Worm (Caenorhabditis elegans) whole organism, late embryonic: ENCODE results near the gene T05H10.8.

Experiments
- C08G9.2 ChIP-seq: sonication (generic microtip); optimal IDR thresholded peaks from 2 replicates; lab custom pipeline; 2016; ENCODE audit warnings: mild to moderate bottlenecking, missing genetic modification characterization, moderate library complexity, missing compliant biosample characterization
- C38D4.7 ChIP-seq: fragments of 200-800 bp; sonication (Bioruptor generic); optimal IDR thresholded peaks from 2 replicates; lab custom pipeline; 2018; ENCODE audit warnings: mild to moderate bottlenecking, missing genetic modification characterization, moderate library complexity, missing compliant biosample characterization
- F13H6.1 ChIP-seq: sonication (generic microtip); optimal IDR thresholded peaks from 2 replicates; lab custom pipeline; 2016; ENCODE audit warnings: missing genetic modification characterization, missing compliant biosample characterization
- K02D7.2 ChIP-seq: sonication (generic microtip); optimal IDR thresholded peaks from 2 replicates; lab custom pipeline; 2017; ENCODE audit warnings: mild to moderate bottlenecking, missing genetic modification characterization, missing compliant biosample characterization
- ahr-1 ChIP-seq: sonication (generic microtip); optimal IDR thresholded peaks from 2 replicates; lab custom pipeline; 2016; ENCODE audit warnings: missing genetic modification characterization, missing compliant biosample characterization
- ceh-19 ChIP-seq: fragments of 200-800 bp; sonication (Bioruptor generic); optimal IDR thresholded peaks from 2 replicates; lab custom pipeline; 2018; ENCODE audit warnings: mild to moderate bottlenecking, missing genetic modification characterization, missing compliant biosample characterization
- ceh-2 ChIP-seq: sonication (generic microtip); optimal IDR thresholded peaks from 2 replicates; lab custom pipeline; 2016; ENCODE audit warnings: missing genotype, missing genetic modification characterization, missing compliant biosample characterization
- ceh-24 ChIP-seq: sonication (generic microtip); optimal IDR thresholded peaks from 2 replicates; lab custom pipeline; 2016; ENCODE audit warnings: mild to moderate bottlenecking, missing genetic modification characterization, missing compliant biosample characterization
- ceh-30 ChIP-seq: fragments of 150-350 bp; optimal IDR thresholded peaks from 2 replicates; lab custom pipeline; 2014; ENCODE audit warnings: missing biosample characterization, missing genetic modification characterization
- ceh-31 ChIP-seq: sonication (generic microtip); optimal IDR thresholded peaks from 2 replicates; lab custom pipeline; 2016; ENCODE audit warnings: missing genetic modification characterization, missing compliant biosample characterization
- ceh-45 ChIP-seq: fragments of 200-800 bp; sonication (Bioruptor generic); IDR thresholded peaks from 2 replicates; pipeline ENCODE4 v1.3.6; 2022; ENCODE audit warnings: missing genetic modification reagents, missing genetic modification characterization, missing compliant biosample characterization
- ceh-48 ChIP-seq: sonication (generic microtip); optimal IDR thresholded peaks from 2 replicates; lab custom pipeline; 2016; ENCODE audit warnings: missing genetic modification characterization, inconsistent platforms, missing compliant biosample characterization
- ceh-6 ChIP-seq: fragments of 200-800 bp; sonication (Bioruptor generic); optimal IDR thresholded peaks from 2 replicates; lab custom pipeline; 2018; ENCODE audit warnings: mild to moderate bottlenecking, missing genetic modification characterization, missing compliant biosample characterization
- ceh-9 ChIP-seq: sonication (generic microtip); optimal IDR thresholded peaks from 2 replicates; lab custom pipeline; 2016; ENCODE audit warnings: mild to moderate bottlenecking, missing genetic modification characterization, inconsistent platforms, missing compliant biosample characterization
- che-1 ChIP-seq: sonication (generic microtip); optimal IDR thresholded peaks from 2 replicates; lab custom pipeline; 2016; ENCODE audit warnings: mild to moderate bottlenecking, missing genetic modification characterization, missing compliant biosample characterization
- dmd-4 ChIP-seq: sonication (generic microtip); optimal IDR thresholded peaks from 2 replicates; lab custom pipeline; 2016; ENCODE audit warnings: borderline replicate concordance, missing genetic modification characterization, missing compliant biosample characterization
- dve-1 ChIP-seq: sonication (generic microtip); optimal IDR thresholded peaks from 2 replicates; lab custom pipeline; 2017; ENCODE audit warnings: antibody characterized with exemption, mild to moderate bottlenecking, missing genetic modification characterization, missing compliant biosample characterization
- elt-2 ChIP-seq: sonication (generic microtip); optimal IDR thresholded peaks from 2 replicates; lab custom pipeline; 2016; ENCODE audit warnings: missing genetic modification reagents, missing genetic modification characterization, missing compliant biosample characterization
- elt-4 ChIP-seq: sonication (generic microtip); optimal IDR thresholded peaks from 2 replicates; lab custom pipeline; 2016; ENCODE audit warnings: missing genetic modification characterization, missing compliant biosample characterization
- ets-4 ChIP-seq: sonication (generic microtip); optimal IDR thresholded peaks from 2 replicates; lab custom pipeline; 2016; ENCODE audit warnings: missing genetic modification characterization, missing compliant biosample characterization
- fkh-10 ChIP-seq: fragments of 150-350 bp; optimal IDR thresholded peaks from 2 replicates; lab custom pipeline; 2014; ENCODE audit warnings: missing biosample characterization, missing genetic modification reagents, missing genetic modification characterization
- fkh-6 ChIP-seq: sonication (generic microtip); optimal IDR thresholded peaks from 2 replicates; lab custom pipeline; 2016; ENCODE audit warnings: missing genetic modification characterization, missing compliant biosample characterization
- gmeb-2 ChIP-seq: sonication (generic microtip); optimal IDR thresholded peaks from 2 replicates; lab custom pipeline; 2016; ENCODE audit warnings: missing genetic modification characterization, inconsistent platforms, missing compliant biosample characterization
- hlh-30 ChIP-seq: sonication (generic microtip); optimal IDR thresholded peaks from 2 replicates; lab custom pipeline; 2017; ENCODE audit warnings: antibody characterized with exemption, missing genetic modification characterization, missing compliant biosample characterization; ENCODE audit not compliant: insufficient read depth
- hlh-6 ChIP-seq: sonication (generic microtip); optimal IDR thresholded peaks from 2 replicates; lab custom pipeline; 2016; ENCODE audit warnings: missing genotype, missing genetic modification characterization, missing compliant biosample characterization
- lim-6 ChIP-seq: sonication (generic microtip); optimal IDR thresholded peaks from 2 replicates; lab custom pipeline; 2016; ENCODE audit warnings: missing genetic modification characterization, missing compliant biosample characterization
- lin-11 ChIP-seq: fragments of 200-800 bp; sonication (Bioruptor generic); optimal IDR thresholded peaks from 2 replicates; lab custom pipeline; 2018; ENCODE audit warnings: mild to moderate bottlenecking, missing genetic modification characterization, missing compliant biosample characterization
- madf-2 ChIP-seq: sonication (generic microtip); optimal IDR thresholded peaks from 2 replicates; lab custom pipeline; 2017; ENCODE audit warnings: missing genetic modification characterization, missing compliant biosample characterization
- mec-3 ChIP-seq: sonication (generic microtip); optimal IDR thresholded peaks from 2 replicates; lab custom pipeline; 2016; ENCODE audit warnings: borderline replicate concordance, missing genetic modification characterization, missing compliant biosample characterization
- nhr-11 ChIP-seq: fragments of 150-350 bp; optimal IDR thresholded peaks from 2 replicates; lab custom pipeline; 2014; ENCODE audit warnings: missing biosample characterization, missing genetic modification characterization
- nhr-232 ChIP-seq: sonication (generic microtip); optimal IDR thresholded peaks from 2 replicates; lab custom pipeline; 2016; ENCODE audit warnings: missing genetic modification characterization, missing compliant biosample characterization
- npax-4 ChIP-seq: sonication (generic microtip); optimal IDR thresholded peaks from 2 replicates; lab custom pipeline; 2016; ENCODE audit warnings: missing genetic modification characterization, missing compliant biosample characterization
- odd-2 ChIP-seq: sonication (generic microtip); optimal IDR thresholded peaks from 2 replicates; lab custom pipeline; 2017; ENCODE audit warnings: antibody characterized with exemption, mild to moderate bottlenecking, missing genetic modification characterization, missing compliant biosample characterization
- pax-1 ChIP-seq: fragments of 150-350 bp; optimal IDR thresholded peaks from 2 replicates; lab custom pipeline; 2014; ENCODE audit warnings: missing biosample characterization, missing genetic modification characterization
- ref-2 ChIP-seq: sonication (generic microtip); optimal IDR thresholded peaks from 2 replicates; lab custom pipeline; 2016; ENCODE audit warnings: missing genetic modification characterization, missing compliant biosample characterization
- sdc-2 ChIP-seq: sonication (generic microtip); optimal IDR thresholded peaks from 2 replicates; lab custom pipeline; 2016; ENCODE audit warnings: missing genotype, missing genetic modification characterization, missing compliant biosample characterization
- sox-2 ChIP-seq: fragments of 200-800 bp; sonication (Bioruptor generic); IDR thresholded peaks from 2 replicates; pipeline ENCODE4 v1.3.6; 2022; ENCODE audit warnings: missing genetic modification reagents, missing genetic modification characterization, missing compliant biosample characterization
- unc-3 ChIP-seq, 2 experiments: fragments of 200-800 bp in 1 of 2; sonication (Bioruptor generic) in 1 of 2; sonication (generic microtip) in 1 of 2; conservative IDR thresholded peaks in 1 of 2; optimal IDR thresholded peaks in 1 of 2; 2 replicates each; pipeline versions ENCODE4 v1.3.6 to Lab custom; 2016 to 2022; ENCODE audit warnings: missing compliant biosample characterization in 2 of 2, missing genetic modification characterization in 2 of 2, missing genetic modification reagents in 1 of 2
- unc-86 ChIP-seq: sonication (generic microtip); optimal IDR thresholded peaks from 2 replicates; lab custom pipeline; 2016; ENCODE audit warnings: missing genetic modification characterization, missing compliant biosample characterization
- ztf-16 ChIP-seq: sonication (generic microtip); optimal IDR thresholded peaks from 2 replicates; lab custom pipeline; 2017; ENCODE audit warnings: missing genetic modification characterization, missing compliant biosample characterization

The T05H10.8 gene

ce11 chrII:8032657-8033056 is 26.2 kb upstream of the T05H10.8 start, which contains the start of gene nrf-6:
nrf-6 (minus strand) TSS chrII:8032708.
- TF ChIP-seq C08G9.2 (tag; lab: Kevin White, UChicago) (no peak), elt-2 (tag; lab: Kevin White, UChicago) (peak; percentile 80)

- TF ChIP-seq ceh-9 (no peak), npax-4 (tag; lab: Kevin White, UChicago) (no peak), dmd-4 (no peak), unc-86 (no peak), K02D7.2 (no peak), ceh-31 (tag; lab: Kevin White, UChicago) (no peak), ceh-6 (GFP tag; lab: Kevin White, UChicago) (no peak), F13H6.1 (tag; lab: Kevin White, UChicago) (no peak), ets-4 (tag; lab: Kevin White, UChicago) (no peak), fkh-10 (GFP tag; lab: Kevin White, UChicago) (no peak), fkh-6 (no peak), ref-2 (tag; lab: Kevin White, UChicago) (no peak), madf-2 (tag; lab: Kevin White, UChicago) (no peak), che-1 (tag; lab: Kevin White, UChicago) (no peak), ceh-30 (tag; lab: Kevin White, UChicago) (no peak), C38D4.7 (GFP tag; lab: Kevin White, UChicago) (no peak), sdc-2 (no peak), lin-11 (tag; lab: Kevin White, UChicago) (no peak)
- TF ChIP-seq, all 69 proteins: peak for 0
These were observed 24.9 kb upstream of the T05H10.8 start for ce11 chrII:8034008-8034407.

DNA sequence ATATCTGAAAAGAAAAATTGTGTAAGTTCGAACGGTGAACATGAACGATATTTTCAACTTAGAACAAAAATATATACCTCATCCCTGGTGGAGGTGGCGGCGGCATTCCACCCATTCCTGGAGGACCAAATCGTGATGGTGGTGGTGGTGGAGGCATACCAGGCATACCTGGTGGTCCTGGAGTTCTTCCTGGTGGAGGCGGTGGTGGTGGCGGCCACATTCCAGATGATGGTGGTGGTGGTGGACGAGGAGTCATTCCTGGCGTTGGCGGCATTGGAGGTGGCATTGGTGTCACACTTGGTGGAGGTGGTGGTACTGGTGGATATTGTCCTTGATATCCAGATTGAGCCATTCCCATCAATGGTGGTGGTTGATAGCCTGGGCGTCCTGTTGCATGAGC is 24.3 kb upstream of the T05H10.8 start:
- TF ChIP-seq ceh-2 (tag; lab: Kevin White, UChicago) (no peak), ceh-24 (tag; lab: Kevin White, UChicago) (no peak), hlh-6 (tag; lab: Kevin White, UChicago) (no peak), odd-2 (tag; lab: Kevin White, UChicago) (no peak), pax-1 (tag; lab: Kevin White, UChicago) (no peak), nhr-232 (tag; lab: Kevin White, UChicago) (no peak), npax-4 (tag; lab: Kevin White, UChicago) (no peak), ref-2 (tag; lab: Kevin White, UChicago) (no peak), sox-2 (GFP tag; lab: Robert Waterston, UW) (no peak), nhr-11 (tag; lab: Kevin White, UChicago) (no peak), elt-4 (tag; lab: Kevin White, UChicago) (no peak), gmeb-2 (tag; lab: Kevin White, UChicago) (no peak), ahr-1 (tag; lab: Kevin White, UChicago) (no peak), mec-3 (tag; lab: Kevin White, UChicago) (no peak), hlh-30 (tag; lab: Kevin White, UChicago) (no peak), ceh-19 (GFP tag; lab: Kevin White, UChicago) (no peak), unc-3 (GFP tag; conservative IDR thresholded peaks at IDR 0.05; lab: Robert Waterston, UW) (no peak), unc-3 (tag; optimal IDR thresholded peaks at IDR 0.05; lab: Kevin White, UChicago) (no peak), ceh-48 (tag; lab: Kevin White, UChicago) (no peak)
- TF ChIP-seq, all 69 proteins: peak for 0

- no peak for TF ChIP-seq lim-6 (tag; lab: Kevin White, UChicago)
- no peak for TF ChIP-seq ceh-19 (GFP tag; lab: Kevin White, UChicago)
- no peak for TF ChIP-seq sox-2 (GFP tag; lab: Robert Waterston, UW)
- TF ChIP-seq ref-2 (tag; lab: Kevin White, UChicago) = no peak
- no peak for TF ChIP-seq ahr-1 (tag; lab: Kevin White, UChicago)
- no peak for TF ChIP-seq ceh-45 (GFP tag; lab: Robert Waterston, UW)
- no peak for TF ChIP-seq ceh-48 (tag; lab: Kevin White, UChicago)
- no peak for TF ChIP-seq dve-1 (tag; lab: Kevin White, UChicago)
- no peak for TF ChIP-seq ets-4 (tag; lab: Kevin White, UChicago)
- TF ChIP-seq ceh-9 = no peak
- TF ChIP-seq ztf-16 (tag; lab: Kevin White, UChicago) = no peak
- no peak for TF ChIP-seq elt-4 (tag; lab: Kevin White, UChicago)
- TF ChIP-seq unc-86 = no peak
- no peak for TF ChIP-seq C08G9.2 (tag; lab: Kevin White, UChicago)
- no peak for TF ChIP-seq K02D7.2
- TF ChIP-seq, all 69 proteins: peak for 0
These were observed 23.2 kb upstream of the T05H10.8 start, which contains the start of gene sap-49 for ce11 chrII:8035667-8036066. sap-49 (minus strand) TSS chrII:8035767.
